Fruit fly (Drosophila melanogaster): Measurements from ENCODE around the gene CG9636.

CG9636 gene

dm6 chr3R:8190866-8191265 lies 52.7 kb downstream of the CG9636 start (continued):
- TF ChIP-seq grn (GFP tag; optimal IDR thresholded peaks at IDR 0.05) (peak; percentile 92), Hr78 (GFP tag; optimal IDR thresholded peaks at IDR 0.05) (peak in 1 of 2 experiments; percentile 12), Chrac-16 (GFP tag; optimal IDR thresholded peaks at IDR 0.05) (no peak), aop (GFP tag; IDR thresholded peaks at IDR 0.05) (peak; percentile 24; the same call in 1 of the 2 replicates), kah (GFP tag; optimal IDR thresholded peaks at IDR 0.05) (no peak), CG3407 (GFP tag; optimal IDR thresholded peaks at IDR 0.05) (no peak), knrl (GFP tag; IDR thresholded peaks at IDR 0.05; ENCODE audit: partially characterized antibody) (peak; percentile 53), NFAT (GFP tag; IDR thresholded peaks at IDR 0.05) (peak; percentile 14; the same call in 1 of the 2 replicates), slp2 (GFP tag; optimal IDR thresholded peaks at IDR 0.05) (no peak), CG11695 (GFP tag; IDR thresholded peaks at IDR 0.05) (no peak), Nf-YC (tag; optimal IDR thresholded peaks at IDR 0.05) (peak; percentile 99), CG3847 (GFP tag; IDR thresholded peaks at IDR 0.05) (no peak), ci (GFP tag; IDR thresholded peaks at IDR 0.05) (peak; percentile 39; the same call in 1 of the 3 replicates), Kr (GFP tag; optimal IDR thresholded peaks at IDR 0.05) (no peak), CG1832 (GFP tag; optimal IDR thresholded peaks at IDR 0.05) (peak; percentile 98), Spps (tag; optimal IDR thresholded peaks at IDR 0.05) (no peak), CG10209 (GFP tag; optimal IDR thresholded peaks at IDR 0.05) (no peak), CG3163 (GFP tag; optimal IDR thresholded peaks at IDR 0.05) (peak; percentile 17), pnt (GFP tag; optimal IDR thresholded peaks at IDR 0.05) (no peak), crol (GFP tag; IDR thresholded peaks at IDR 0.05) (peak; percentile 77), CG6791 (GFP tag; IDR thresholded peaks at IDR 0.05; ENCODE audit: partially characterized antibody) (0 out of 3 replicates have a peak, but pooled peaks have one; percentile 30), Camta (GFP tag; optimal IDR thresholded peaks at IDR 0.05) (no peak), CG12769 (tag; optimal IDR thresholded peaks at IDR 0.05) (peak; percentile 11), rib (GFP tag; IDR thresholded peaks at IDR 0.05) (peak; percentile 64; the same call in 1 of the 2 replicates), cg (GFP tag; optimal IDR thresholded peaks at IDR 0.05) (peak; percentile 87), Lhr (GFP tag; optimal IDR thresholded peaks at IDR 0.05) (no peak), zf30C (GFP tag; optimal IDR thresholded peaks at IDR 0.05) (peak; percentile 34), CG16813 (GFP tag; IDR thresholded peaks at IDR 0.05; ENCODE audit: partially characterized antibody) (peak; percentile 47; the same call in 2 of the 3 replicates), Dbx (GFP tag; IDR thresholded peaks at IDR 0.05) (peak; percentile 45; the same call in 1 of the 3 replicates), tin (GFP tag; optimal IDR thresholded peaks at IDR 0.05) (no peak), Jarid2 (GFP tag; optimal IDR thresholded peaks at IDR 0.05) (peak; percentile 92), nerfin-2 (GFP tag; IDR thresholded peaks at IDR 0.05; ENCODE audit: partially characterized antibody) (no peak)

All from whole organism, embryonic.